Worm (Caenorhabditis elegans): ENCODE measurements around the gene F52D2.5.

F52D2.5 gene

ce11 chrX:1962273-1962672, 12.3 kb downstream of the F52D2.5 start, which contains the start of gene F52D2.7:
TSS of gene F52D2.7 (plus strand) at chrX:1962573.
- TF ChIP-seq nhr-2 (tag; optimal IDR thresholded peaks at IDR 0.05): no peak
- TF ChIP-seq blmp-1 (tag; optimal IDR thresholded peaks at IDR 0.05): no peak
- TF ChIP-seq sptf-1 (tag; optimal IDR thresholded peaks at IDR 0.05): no peak
- TF ChIP-seq elt-3 (tag; optimal IDR thresholded peaks at IDR 0.05): no peak
- TF ChIP-seq M03D4.4 (tag; optimal IDR thresholded peaks at IDR 0.05): no peak
- no peak for TF ChIP-seq elt-1 (tag; optimal IDR thresholded peaks at IDR 0.05; ENCODE audit: borderline replicate concordance, insufficient read depth)
- no peak for TF ChIP-seq cnd-1 (tag; optimal IDR thresholded peaks at IDR 0.05)
- TF ChIP-seq unc-120 (tag; optimal IDR thresholded peaks at IDR 0.05; ENCODE audit: poor library complexity, severe bottlenecking): no peak
- TF ChIP-seq nhr-76 (tag; optimal IDR thresholded peaks at IDR 0.05): no peak
- no peak for TF ChIP-seq ces-1 (GFP tag; optimal IDR thresholded peaks at IDR 0.05)
- no peak for TF ChIP-seq ztf-11 (tag; optimal IDR thresholded peaks at IDR 0.05)

- peak; percentile 35 for TF ChIP-seq hlh-1 (tag; optimal IDR thresholded peaks at IDR 0.05)
- peak; percentile 20 for TF ChIP-seq nhr-2 (tag; optimal IDR thresholded peaks at IDR 0.05)
- peak; percentile 66 for TF ChIP-seq ham-2 (GFP tag; optimal IDR thresholded peaks at IDR 0.05)
- no peak for TF ChIP-seq drap-1 (GFP tag; optimal IDR thresholded peaks at IDR 0.05)
- peak; percentile 19 for TF ChIP-seq nhr-237 (tag; optimal IDR thresholded peaks at IDR 0.05)
- TF ChIP-seq sem-2 (GFP tag; optimal IDR thresholded peaks at IDR 0.05): no peak
- no peak for TF ChIP-seq lin-32 (GFP tag; optimal IDR thresholded peaks at IDR 0.05)
- TF ChIP-seq ceh-39 (tag; optimal IDR thresholded peaks at IDR 0.05): no peak
- TF ChIP-seq ceh-43 (GFP tag; optimal IDR thresholded peaks at IDR 0.05): no peak
- TF ChIP-seq lin-13 (tag; optimal IDR thresholded peaks at IDR 0.05): peak; percentile 16
- no peak for TF ChIP-seq unc-62 (GFP tag; optimal IDR thresholded peaks at IDR 0.05)
- no peak for TF ChIP-seq elt-1 (tag; optimal IDR thresholded peaks at IDR 0.05; ENCODE audit: borderline replicate concordance, insufficient read depth)
- TF ChIP-seq sptf-1 (tag; optimal IDR thresholded peaks at IDR 0.05): no peak
Observed at ce11 chrX:1960895-1961715, 13.5 kb downstream of the F52D2.5 start.

- no peak for TF ChIP-seq sptf-1 (tag; optimal IDR thresholded peaks at IDR 0.05)
- no peak for TF ChIP-seq lin-32 (GFP tag; optimal IDR thresholded peaks at IDR 0.05)
- no peak for TF ChIP-seq zip-8 (tag; optimal IDR thresholded peaks at IDR 0.05)
- no peak for TF ChIP-seq bed-3 (GFP tag; optimal IDR thresholded peaks at IDR 0.05)
- TF ChIP-seq blmp-1 (tag; optimal IDR thresholded peaks at IDR 0.05): no peak
- TF ChIP-seq elt-1 (tag; optimal IDR thresholded peaks at IDR 0.05; ENCODE audit: borderline replicate concordance, insufficient read depth): no peak
- TF ChIP-seq nhr-12 (tag; optimal IDR thresholded peaks at IDR 0.05): no peak
- TF ChIP-seq ceh-43 (GFP tag; optimal IDR thresholded peaks at IDR 0.05): no peak
- no peak for TF ChIP-seq ces-1 (GFP tag; optimal IDR thresholded peaks at IDR 0.05)
- no peak for TF ChIP-seq drap-1 (GFP tag; optimal IDR thresholded peaks at IDR 0.05)
- no peak for TF ChIP-seq nhr-237 (tag; optimal IDR thresholded peaks at IDR 0.05)
- no peak for TF ChIP-seq lsy-2 (tag; optimal IDR thresholded peaks at IDR 0.05)
- no peak for TF ChIP-seq elt-3 (tag; optimal IDR thresholded peaks at IDR 0.05)
- no peak for TF ChIP-seq unc-62 (GFP tag; optimal IDR thresholded peaks at IDR 0.05)
- TF ChIP-seq mab-5 (tag; optimal IDR thresholded peaks at IDR 0.05): no peak
- TF ChIP-seq nhr-76 (tag; optimal IDR thresholded peaks at IDR 0.05): no peak
- no peak for TF ChIP-seq unc-39 (tag; optimal IDR thresholded peaks at IDR 0.05)
Observed at ce11 chrX:1959063-1959462, 15.5 kb downstream of the F52D2.5 start.

ce11 chrX:1939887-1940286, 34.7 kb downstream of the F52D2.5 start, which contains the start of gene Y59E1A.4:
TSS of gene Y59E1A.4 (minus strand) at chrX:1939987.
- TF ChIP-seq nhr-237 (tag; optimal IDR thresholded peaks at IDR 0.05) (no peak), sem-2 (GFP tag; optimal IDR thresholded peaks at IDR 0.05) (no peak), lsy-2 (tag; optimal IDR thresholded peaks at IDR 0.05) (no peak), ces-1 (GFP tag; optimal IDR thresholded peaks at IDR 0.05) (no peak), blmp-1 (tag; optimal IDR thresholded peaks at IDR 0.05) (no peak), nhr-28 (tag; optimal IDR thresholded peaks at IDR 0.05) (no peak), unc-120 (tag; optimal IDR thresholded peaks at IDR 0.05; ENCODE audit: poor library complexity, severe bottlenecking) (no peak), unc-39 (tag; optimal IDR thresholded peaks at IDR 0.05) (no peak), mep-1 (tag; optimal IDR thresholded peaks at IDR 0.05) (no peak), sptf-1 (tag; optimal IDR thresholded peaks at IDR 0.05) (no peak), ceh-39 (tag; optimal IDR thresholded peaks at IDR 0.05) (no peak), ceh-43 (GFP tag; optimal IDR thresholded peaks at IDR 0.05) (no peak), nhr-76 (tag; optimal IDR thresholded peaks at IDR 0.05) (no peak), M03D4.4 (tag; optimal IDR thresholded peaks at IDR 0.05) (no peak), nhr-12 (tag; optimal IDR thresholded peaks at IDR 0.05) (no peak), lin-32 (GFP tag; optimal IDR thresholded peaks at IDR 0.05) (no peak), mls-2 (tag; optimal IDR thresholded peaks at IDR 0.05) (no peak)

Measured in whole organism, mixed stage, embryonic.